Worm (Caenorhabditis elegans): Measurements from ENCODE around the gene sdn-1.

ce11 chrX:10576410-10576809, 16.7 kb downstream of the sdn-1 start:
- TF ChIP-seq med-1 (GFP tag; optimal IDR thresholded peaks at IDR 0.05; ENCODE audit: insufficient read depth) (no peak), flt-1 (GFP tag; IDR thresholded peaks at IDR 0.05) (no peak), ref-1 (GFP tag; conservative IDR thresholded peaks at IDR 0.05) (no peak), tab-1 (GFP tag; IDR thresholded peaks at IDR 0.05) (no peak), klf-2 (GFP tag; conservative IDR thresholded peaks at IDR 0.05) (no peak), ztf-23 (GFP tag; IDR thresholded peaks at IDR 0.05) (no peak), T22C8.4 (GFP tag; IDR thresholded peaks at IDR 0.05) (no peak)

All from whole organism, midembryonic.